Worm (Caenorhabditis elegans) whole organism, young adult: Measurements from ENCODE around the gene sdhd-1.

Source experiments
- ccch-3 ChIP-seq: fragments of 200-800 bp; sonication (Bioruptor generic); optimal IDR thresholded peaks from 2 replicates; lab custom pipeline; 2018; ENCODE audit warnings: mild to moderate bottlenecking, missing genetic modification characterization, missing compliant biosample characterization
- lin-35 ChIP-seq, 3 experiments: fragments of 150-350 bp in 2 of 3; sonication (generic microtip) in 1 of 3; optimal IDR thresholded peaks; 2 replicates each; lab custom pipeline; 2014 to 2018; ENCODE audit warnings: missing biosample characterization in 3 of 3, missing genetic modification characterization in 3 of 3, missing genetic modification reagents in 3 of 3
- mcd-1 ChIP-seq: fragments of 200-800 bp; sonication (Bioruptor generic); IDR thresholded peaks from 2 replicates; pipeline ENCODE4 v1.3.6; 2022; ENCODE audit warnings: missing genetic modification reagents, missing genetic modification characterization, missing compliant biosample characterization
- somi-1 ChIP-seq: fragments of 200-800 bp; sonication (Bioruptor generic); optimal IDR thresholded peaks from 2 replicates; lab custom pipeline; 2018; ENCODE audit warnings: mild to moderate bottlenecking, missing genetic modification characterization, missing compliant biosample characterization
- zfh-2 ChIP-seq: fragments of 200-800 bp; sonication (Bioruptor generic); conservative IDR thresholded peaks from 2 replicates; pipeline ENCODE4 v1.3.6; 2022; ENCODE audit warnings: missing genetic modification reagents, missing genetic modification characterization, missing compliant biosample characterization

DNA sequence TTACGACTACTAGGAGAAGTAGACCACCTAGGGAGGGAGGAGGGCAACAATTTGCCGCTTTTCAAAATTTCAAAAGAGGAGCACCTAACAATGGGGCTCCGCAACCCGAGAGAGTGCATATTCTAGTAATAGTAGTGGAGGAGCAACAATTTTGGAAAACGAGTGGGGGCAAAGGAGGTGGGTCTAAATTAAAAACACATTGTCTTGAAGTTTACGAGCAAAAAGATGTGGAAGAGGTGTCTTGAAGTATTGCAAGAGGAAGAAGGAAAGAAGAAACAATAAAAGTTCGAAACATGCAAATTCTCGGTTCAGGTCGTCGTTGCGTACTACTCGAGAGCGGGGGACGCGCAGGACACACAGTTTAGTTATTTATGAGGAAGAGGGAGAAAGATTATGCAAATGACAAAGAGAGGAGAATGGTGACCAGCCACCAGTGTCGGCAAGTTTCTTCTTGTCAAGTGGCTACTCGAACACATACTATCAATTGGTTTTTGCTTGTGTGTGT, 14.5 kb upstream of the sdhd-1 start:
- TF ChIP-seq zfh-2 (GFP tag; lab: Robert Waterston, UW) = no peak
- TF ChIP-seq mcd-1 (GFP tag; lab: Robert Waterston, UW) = no peak
- TF ChIP-seq lin-35 (GFP tag; optimal IDR thresholded peaks at IDR 0.05; lab: Kevin White, UChicago) = no peak
- TF ChIP-seq somi-1 (GFP tag; lab: Kevin White, UChicago) = no peak
- TF ChIP-seq ccch-3 (GFP tag; lab: Kevin White, UChicago) = no peak
